Worm (Caenorhabditis elegans) whole organism, L1 larva: Measurements from ENCODE around the gene C10A4.1.

ENCODE experiments used
- aly-2 ChIP-seq: fragments of 150-350 bp; optimal IDR thresholded peaks from 2 replicates; lab custom pipeline; 2014; ENCODE audit warnings: missing biosample characterization, missing genetic modification characterization
- ceh-63 ChIP-seq: fragments of 200-800 bp; sonication (Bioruptor generic); optimal IDR thresholded peaks from 2 replicates; lab custom pipeline; 2018; ENCODE audit warnings: mild to moderate bottlenecking, missing genetic modification characterization, missing compliant biosample characterization
- efl-3 ChIP-seq: fragments of 200-800 bp; sonication (Bioruptor generic); optimal IDR thresholded peaks from 2 replicates; lab custom pipeline; 2018; ENCODE audit warnings: mild to moderate bottlenecking, missing genetic modification characterization, missing compliant biosample characterization
- egl-27 ChIP-seq, 2 experiments: fragments of 150-350 bp in 1 of 2; sonication (generic microtip); optimal IDR thresholded peaks; 3 replicates each; lab custom pipeline; 2017 to 2018; ENCODE audit warnings: missing biosample characterization in 2 of 2, missing genetic modification characterization in 2 of 2, missing genetic modification reagents in 2 of 2
- fkh-10 ChIP-seq: sonication (generic microtip); optimal IDR thresholded peaks from 2 replicates; lab custom pipeline; 2017; ENCODE audit warnings: missing biosample characterization, missing genetic modification reagents, missing genetic modification characterization
- irx-1 ChIP-seq: sonication (generic microtip); optimal IDR thresholded peaks from 2 replicates; lab custom pipeline; 2016; ENCODE audit warnings: missing genetic modification characterization, missing compliant biosample characterization
- lin-13 ChIP-seq: fragments of 150-350 bp; optimal IDR thresholded peaks from 2 replicates; lab custom pipeline; 2014; ENCODE audit warnings: missing biosample characterization, missing genetic modification reagents, missing genetic modification characterization
- mdl-1 ChIP-seq, 2 experiments: fragments of 150-350 bp; optimal IDR thresholded peaks; 2 replicates each; lab custom pipeline; 2014 to 2017; ENCODE audit warnings: missing biosample characterization in 2 of 2, missing genetic modification characterization in 2 of 2, inconsistent platforms in 1 of 2
- nhr-237 ChIP-seq: fragments of 150-350 bp; optimal IDR thresholded peaks from 2 replicates; lab custom pipeline; 2014; ENCODE audit warnings: missing biosample characterization, missing genetic modification characterization
- nhr-76 ChIP-seq: sonication (generic microtip); optimal IDR thresholded peaks from 2 replicates; lab custom pipeline; 2017; ENCODE audit warnings: missing biosample characterization, missing genetic modification characterization
- pag-3 ChIP-seq: sonication (generic microtip); optimal IDR thresholded peaks from 2 replicates; lab custom pipeline; 2017; ENCODE audit warnings: missing genetic modification characterization, mild to moderate bottlenecking, missing compliant biosample characterization, antibody characterized with exemption, borderline replicate concordance; ENCODE audit not compliant: insufficient read depth
- pax-3 ChIP-seq: fragments of 200-800 bp; sonication (Bioruptor generic); optimal IDR thresholded peaks from 2 replicates; lab custom pipeline; 2018; ENCODE audit warnings: mild to moderate bottlenecking, missing genetic modification characterization, moderate library complexity, missing compliant biosample characterization
- zag-1 ChIP-seq: fragments of 150-350 bp; optimal IDR thresholded peaks from 2 replicates; lab custom pipeline; 2014; ENCODE audit warnings: missing biosample characterization, missing genetic modification characterization
- ztf-11 ChIP-seq, 2 experiments: sonication (generic microtip); optimal IDR thresholded peaks; 2 replicates each; lab custom pipeline; 2016 to 2017; ENCODE audit warnings: missing genetic modification characterization in 2 of 2, missing biosample characterization in 1 of 2, missing compliant biosample characterization in 1 of 2

ce11 chrX:7400788-7401187 is 15.4 kb upstream of the C10A4.1 start, which contains the start of gene C10A4.4:
- TF ChIP-seq pax-3 (tag; lab: Kevin White, UChicago) (no peak), fkh-10 (no peak), irx-1 (tag; lab: Kevin White, UChicago) (no peak), ztf-11 (tag; optimal IDR thresholded peaks at IDR 0.05; lab: Kevin White, UChicago) (no peak), mdl-1 (tag; optimal IDR thresholded peaks at IDR 0.05; lab: Kevin White, UChicago) (no peak), zag-1 (tag; lab: Kevin White, UChicago) (no peak), efl-3 (no peak), pag-3 (tag; lab: Kevin White, UChicago) (no peak), nhr-76 (tag; lab: Kevin White, UChicago) (no peak), lin-13 (GFP tag; lab: Kevin White, UChicago) (no peak), nhr-237 (no peak), aly-2 (tag; lab: Kevin White, UChicago) (no peak), egl-27 (tag; optimal IDR thresholded peaks at IDR 0.05; lab: Kevin White, UChicago) (no peak), ceh-63 (no peak)
